Worm (Caenorhabditis elegans) whole organism, L4 larva: ENCODE results near the gene sre-9.

Experiments used
- aha-1 ChIP-seq: fragments of 150-350 bp; peaks from one replicate; lab custom pipeline; 2014; ENCODE audit warnings: missing biosample characterization, missing genetic modification characterization
- cey-2 ChIP-seq: sonication (generic microtip); optimal IDR thresholded peaks from 3 replicates; lab custom pipeline; 2017; ENCODE audit warnings: missing genetic modification characterization, mild to moderate bottlenecking, missing compliant biosample characterization, antibody characterized with exemption, borderline replicate concordance; ENCODE audit not compliant: insufficient read depth
- lin-15B ChIP-seq: fragments of 150-350 bp; sonication (generic microtip); optimal IDR thresholded peaks from 3 replicates; lab custom pipeline; 2014; ENCODE audit warnings: missing biosample characterization, missing genetic modification characterization
- lin-39 ChIP-seq: fragments of 150-350 bp; optimal IDR thresholded peaks from 2 replicates; lab custom pipeline; 2014; ENCODE audit warnings: missing biosample characterization, missing genetic modification reagents, missing genetic modification characterization
- nhr-237 ChIP-seq: sonication (generic microtip); optimal IDR thresholded peaks from 2 replicates; lab custom pipeline; 2017; ENCODE audit warnings: missing biosample characterization, missing genetic modification characterization
- zip-11 ChIP-seq: fragments of 200-800 bp; sonication (Bioruptor generic); IDR thresholded peaks from 2 replicates; pipeline ENCODE4 v1.3.6; 2022; ENCODE audit warnings: missing genetic modification characterization, missing compliant biosample characterization
- ztf-11 ChIP-seq: fragments of 150-350 bp; optimal IDR thresholded peaks from 2 replicates; lab custom pipeline; 2014; ENCODE audit warnings: missing biosample characterization, missing genetic modification characterization

DNA sequence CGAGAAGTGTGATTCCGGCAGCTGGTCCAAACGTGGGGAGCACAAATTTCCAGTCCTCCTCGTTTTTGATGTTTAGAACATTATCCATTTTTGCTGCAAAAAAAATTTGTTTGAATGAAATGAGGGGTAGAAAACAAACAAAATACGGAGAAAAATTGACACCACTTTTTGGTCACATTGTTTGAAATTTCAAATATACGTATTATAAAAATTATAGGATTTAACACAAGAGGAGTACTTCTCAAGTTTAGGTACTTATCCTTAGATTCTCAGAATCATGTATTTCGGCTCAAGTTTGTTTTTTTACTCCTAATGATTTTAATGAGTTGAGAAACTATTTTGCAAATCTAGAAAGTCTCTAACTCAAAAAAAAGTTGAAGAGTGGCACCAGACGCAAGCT lies 2.8 kb upstream of the sre-9 start, which contains the start of gene C17E7.12:
- TF ChIP-seq aha-1 (tag; lab: Kevin White, UChicago) (no peak), cey-2 (tag; lab: Kevin White, UChicago) (no peak), zip-11 (GFP tag; lab: Robert Waterston, UW) (no peak), nhr-237 (tag; lab: Kevin White, UChicago) (no peak), lin-15B (no peak), lin-39 (no peak), ztf-11 (tag; lab: Kevin White, UChicago) (no peak)
